Worm (Caenorhabditis elegans) whole organism, young adult: ENCODE measurements around the gene T28D9.11.

Source experiments
- B0261.1 ChIP-seq: sonication (generic microtip); optimal IDR thresholded peaks from 2 replicates; lab custom pipeline; 2016; ENCODE audit warnings: mild to moderate bottlenecking, missing genetic modification characterization, moderate library complexity, missing compliant biosample characterization
- F39B2.1 ChIP-seq: fragments of 200-800 bp; sonication (Bioruptor generic); IDR thresholded peaks from 2 replicates; pipeline ENCODE4 v1.3.6; 2022; ENCODE audit warnings: missing genetic modification reagents, missing genetic modification characterization, missing compliant biosample characterization
- F57C9.4 ChIP-seq: sonication (generic microtip); optimal IDR thresholded peaks from 2 replicates; lab custom pipeline; 2017; ENCODE audit warnings: mild to moderate bottlenecking, missing genetic modification characterization, missing compliant biosample characterization
- atf-7 ChIP-seq: sonication (generic microtip); optimal IDR thresholded peaks from 2 replicates; lab custom pipeline; 2017; ENCODE audit warnings: mild to moderate bottlenecking, missing genetic modification characterization, missing compliant biosample characterization
- attf-5 ChIP-seq: fragments of 200-800 bp; sonication (Bioruptor generic); optimal IDR thresholded peaks from 2 replicates; lab custom pipeline; 2018; ENCODE audit warnings: mild to moderate bottlenecking, missing genetic modification characterization, missing compliant biosample characterization
- chd-7 ChIP-seq: sonication (generic microtip); optimal IDR thresholded peaks from 2 replicates; lab custom pipeline; 2016; ENCODE audit warnings: mild to moderate bottlenecking, missing genetic modification characterization, moderate library complexity, missing compliant biosample characterization
- hsf-1 ChIP-seq: fragments of 200-800 bp; sonication (Bioruptor generic); IDR thresholded peaks from 2 replicates; pipeline ENCODE4 v1.3.6; 2022; ENCODE audit warnings: missing genetic modification reagents, missing genetic modification characterization, missing compliant biosample characterization
- nfya-1 ChIP-seq: sonication (generic microtip); optimal IDR thresholded peaks from 2 replicates; lab custom pipeline; 2017; ENCODE audit warnings: antibody characterized with exemption, missing compliant biosample characterization, missing genetic modification characterization, borderline replicate concordance; ENCODE audit not compliant: insufficient read depth
- sptf-2 ChIP-seq: fragments of 200-800 bp; sonication (Bioruptor generic); optimal IDR thresholded peaks from 2 replicates; lab custom pipeline; 2018; ENCODE audit warnings: mild to moderate bottlenecking, missing genetic modification characterization, missing compliant biosample characterization
- tbx-9 ChIP-seq: sonication (generic microtip); optimal IDR thresholded peaks from 2 replicates; lab custom pipeline; 2016; ENCODE audit warnings: borderline replicate concordance, missing genetic modification characterization, inconsistent platforms, missing compliant biosample characterization
- xnd-1 ChIP-seq: sonication (generic microtip); optimal IDR thresholded peaks from 2 replicates; lab custom pipeline; 2016; ENCODE audit warnings: missing genotype, missing genetic modification reagents, missing genetic modification characterization, missing compliant biosample characterization
- ztf-6 ChIP-seq: fragments of 200-800 bp; sonication (Bioruptor generic); IDR thresholded peaks from 2 replicates; pipeline ENCODE4 v1.3.6; 2022; ENCODE audit warnings: missing genetic modification reagents, missing genetic modification characterization, missing compliant biosample characterization

DNA sequence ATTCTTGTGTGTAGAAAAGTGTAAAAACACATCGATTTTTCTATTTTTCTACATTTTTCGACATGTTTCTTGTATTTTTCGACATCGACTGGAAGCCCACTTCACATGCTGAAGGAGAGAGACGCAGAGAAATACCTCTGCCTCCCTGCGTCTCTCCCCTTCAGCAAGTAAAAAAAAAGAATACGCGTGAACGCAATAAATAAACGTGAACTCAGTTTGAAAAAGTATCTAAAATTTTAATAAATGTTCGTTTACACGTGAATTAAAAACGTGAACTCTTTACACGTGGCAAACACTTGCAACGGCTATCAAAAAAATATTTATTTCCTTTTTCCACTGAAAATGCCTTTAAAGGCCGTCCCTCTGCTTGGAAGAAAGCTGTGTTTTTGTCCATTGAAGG lies 11.0 kb upstream of the T28D9.11 start, which contains the start of gene R05G9.1:
- TF ChIP-seq atf-7 (tag; lab: Kevin White, UChicago) (no peak), chd-7 (no peak), hsf-1 (GFP tag; lab: Robert Waterston, UW) (no peak), attf-5 (GFP tag; lab: Kevin White, UChicago) (no peak), nfya-1 (no peak), xnd-1 (tag; lab: Kevin White, UChicago) (no peak), F39B2.1 (GFP tag; lab: Robert Waterston, UW) (no peak), sptf-2 (GFP tag; lab: Kevin White, UChicago) (no peak), ztf-6 (no peak), B0261.1 (tag; lab: Kevin White, UChicago) (no peak), F57C9.4 (no peak), tbx-9 (tag; lab: Kevin White, UChicago) (no peak)
